Worm (Caenorhabditis elegans): Measurements from ENCODE around the gene sams-4.

Gene sams-4

ce11 chrIV:5846269-5846668 lies at the start of gene sams-4:
Gene sams-4, minus strand, starts transcription at chrIV:5846369.
- TF ChIP-seq pqm-1 (tag; optimal IDR thresholded peaks at IDR 0.05) (no peak), Y22D7AL.16 (tag; optimal IDR thresholded peaks at IDR 0.05) (no peak), syd-9 (tag; optimal IDR thresholded peaks at IDR 0.05) (no peak), fax-1 (tag; optimal IDR thresholded peaks at IDR 0.05) (no peak), C38D4.7 (GFP tag; optimal IDR thresholded peaks at IDR 0.05) (no peak), gmeb-2 (tag; optimal IDR thresholded peaks at IDR 0.05) (no peak), C08G9.2 (tag; optimal IDR thresholded peaks at IDR 0.05) (no peak), ceh-19 (GFP tag; optimal IDR thresholded peaks at IDR 0.05) (no peak), ama-1 (optimal IDR thresholded peaks at IDR 0.05) (no peak), ceh-31 (tag; optimal IDR thresholded peaks at IDR 0.05) (no peak), sox-4 (tag; optimal IDR thresholded peaks at IDR 0.05) (no peak), ceh-6 (GFP tag; optimal IDR thresholded peaks at IDR 0.05) (no peak), fkh-10 (GFP tag; optimal IDR thresholded peaks at IDR 0.05) (no peak), ztf-16 (tag; optimal IDR thresholded peaks at IDR 0.05) (no peak), pat-9 (tag; optimal IDR thresholded peaks at IDR 0.05) (no peak), dmd-4 (tag; optimal IDR thresholded peaks at IDR 0.05; ENCODE audit: borderline replicate concordance) (no peak), T23F11.4 (GFP tag; optimal IDR thresholded peaks at IDR 0.05) (no peak), F13H6.1 (tag; optimal IDR thresholded peaks at IDR 0.05) (no peak), unc-86 (tag; optimal IDR thresholded peaks at IDR 0.05) (no peak)

ce11 chrIV:5895190-5895589 lies 49.0 kb upstream of the sams-4 start, which contains the start of gene nspb-6:
Gene nspb-6, plus strand, starts transcription at chrIV:5895490.
- TF ChIP-seq C38D4.7 (GFP tag; optimal IDR thresholded peaks at IDR 0.05) = no peak
- no peak for TF ChIP-seq pha-4 (tag; optimal IDR thresholded peaks at IDR 0.05)
- no peak for TF ChIP-seq madf-2 (tag; optimal IDR thresholded peaks at IDR 0.05)
- no peak for TF ChIP-seq ceh-19 (GFP tag; optimal IDR thresholded peaks at IDR 0.05)
- no peak for TF ChIP-seq tbx-7 (tag; optimal IDR thresholded peaks at IDR 0.05)
- no peak for TF ChIP-seq eyg-1 (tag; optimal IDR thresholded peaks at IDR 0.05)
- no peak for TF ChIP-seq ceh-22 (tag; optimal IDR thresholded peaks at IDR 0.05)

- TF ChIP-seq ceh-22 (tag; optimal IDR thresholded peaks at IDR 0.05) (no peak), eyg-1 (tag; optimal IDR thresholded peaks at IDR 0.05) (no peak), fax-1 (tag; optimal IDR thresholded peaks at IDR 0.05) (no peak), ceh-48 (tag; optimal IDR thresholded peaks at IDR 0.05) (no peak), tbx-2 (tag; optimal IDR thresholded peaks at IDR 0.05) (no peak), C38D4.7 (GFP tag; optimal IDR thresholded peaks at IDR 0.05) (no peak), ceh-24 (tag; optimal IDR thresholded peaks at IDR 0.05) (no peak), K02D7.2 (tag; optimal IDR thresholded peaks at IDR 0.05) (no peak), odd-2 (tag; optimal IDR thresholded peaks at IDR 0.05) (no peak), C08G9.2 (tag; optimal IDR thresholded peaks at IDR 0.05) (no peak), fkh-10 (GFP tag; optimal IDR thresholded peaks at IDR 0.05) (no peak)
Measured at ce11 chrIV:5891265-5891664, 45.1 kb upstream of the sams-4 start, which contains the start of gene H04M03.3. Gene H04M03.3, plus strand, starts transcription at chrIV:5891565.

- TF ChIP-seq elt-2 (tag; optimal IDR thresholded peaks at IDR 0.05) = no peak
- no peak for TF ChIP-seq lim-6 (tag; optimal IDR thresholded peaks at IDR 0.05)
- TF ChIP-seq lin-11 (tag; optimal IDR thresholded peaks at IDR 0.05) = no peak
- no peak for TF ChIP-seq ceh-45 (GFP tag; IDR thresholded peaks at IDR 0.05)
- TF ChIP-seq hlh-30 (tag; optimal IDR thresholded peaks at IDR 0.05; ENCODE audit: insufficient read depth) = no peak
Measured at ce11 chrIV:5886605-5887004, 40.4 kb upstream of the sams-4 start.

ce11 chrIV:5885180-5885887 lies 39.2 kb upstream of the sams-4 start, which contains the start of gene glf-1:
Gene glf-1, plus strand, starts transcription at chrIV:5885835.
- TF ChIP-seq ama-1 (optimal IDR thresholded peaks at IDR 0.05) (no peak), ceh-30 (tag; optimal IDR thresholded peaks at IDR 0.05) (no peak), T23F11.4 (GFP tag; optimal IDR thresholded peaks at IDR 0.05) (no peak), gmeb-2 (tag; optimal IDR thresholded peaks at IDR 0.05) (no peak), pag-3 (tag; optimal IDR thresholded peaks at IDR 0.05; ENCODE audit: borderline replicate concordance) (no peak), pax-1 (tag; optimal IDR thresholded peaks at IDR 0.05) (no peak), hlh-13 (GFP tag; optimal IDR thresholded peaks at IDR 0.05) (no peak), ceh-19 (GFP tag; optimal IDR thresholded peaks at IDR 0.05) (no peak), K02D7.2 (tag; optimal IDR thresholded peaks at IDR 0.05) (no peak), C38D4.7 (GFP tag; optimal IDR thresholded peaks at IDR 0.05) (no peak), nfya-1 (tag; optimal IDR thresholded peaks at IDR 0.05) (no peak), K09A11.1 (tag; optimal IDR thresholded peaks at IDR 0.05; ENCODE audit: insufficient read depth) (no peak), rnt-1 (tag; optimal IDR thresholded peaks at IDR 0.05) (no peak), syd-9 (tag; optimal IDR thresholded peaks at IDR 0.05) (no peak), elt-4 (tag; optimal IDR thresholded peaks at IDR 0.05) (no peak), ets-4 (tag; optimal IDR thresholded peaks at IDR 0.05) (no peak), ceh-22 (tag; optimal IDR thresholded peaks at IDR 0.05) (no peak)

Measured in whole organism, late embryonic.